Fruit fly (Drosophila melanogaster) whole organism: ENCODE results near the gene CG5412.

Experiments
- EcR ChIP-seq, 2 experiments: fragments of >200 bp; optimal IDR thresholded peaks; 2 replicates each; lab custom pipeline; 2017; ENCODE audit warnings: missing biosample characterization in 2 of 2, missing genetic modification characterization in 2 of 2, missing genetic modification reagents in 2 of 2
- psq ChIP-seq: fragments of >200 bp; optimal IDR thresholded peaks from 2 replicates; lab custom pipeline; 2017

DNA sequence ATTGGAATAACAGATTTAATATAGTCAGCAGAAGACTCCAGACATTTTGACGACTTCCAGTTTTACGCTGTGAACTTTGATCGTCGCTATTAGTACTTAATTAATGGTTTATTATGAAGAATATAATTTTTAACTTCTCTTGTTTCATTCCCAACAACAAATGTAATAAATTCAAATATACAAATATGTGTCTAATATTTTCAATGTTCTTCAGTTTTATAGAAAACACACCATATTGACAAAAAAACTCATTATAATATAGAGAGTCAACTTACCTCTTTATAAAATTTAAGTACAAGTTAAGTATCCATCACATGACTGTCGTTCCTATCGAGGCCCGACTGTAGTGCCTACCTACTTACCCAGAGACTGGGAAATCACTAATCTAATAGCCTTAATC is 3.5 kb upstream of the CG5412 start:
- TF ChIP-seq psq (lab: Kevin White, UChicago) (no peak), EcR (GFP tag; optimal IDR thresholded peaks at IDR 0.05; lab: Kevin White, UChicago) (no peak)
